Worm (Caenorhabditis elegans): ENCODE results near the gene T16G1.5.

Gene T16G1.5

ce11 chrV:12901301-12901700 is 38.1 kb downstream of the T16G1.5 start:
- TF ChIP-seq lin-35 (GFP tag; optimal IDR thresholded peaks at IDR 0.05) (no peak), fkh-10 (GFP tag; optimal IDR thresholded peaks at IDR 0.05) (peak; percentile 60), hlh-17 (GFP tag; optimal IDR thresholded peaks at IDR 0.05; ENCODE audit: borderline replicate concordance) (no peak), lin-14 (GFP tag; optimal IDR thresholded peaks at IDR 0.05) (peak; percentile 66), hlh-4 (tag; optimal IDR thresholded peaks at IDR 0.05) (no peak), nhr-85 (tag) (no peak), Y116A8C.19 (tag; optimal IDR thresholded peaks at IDR 0.05; ENCODE audit: borderline replicate concordance) (no peak), blmp-1 (tag; optimal IDR thresholded peaks at IDR 0.05) (peak; percentile 64), swsn-7 (tag; optimal IDR thresholded peaks at IDR 0.05) (no peak), fkh-8 (tag; optimal IDR thresholded peaks at IDR 0.05) (no peak), nhr-77 (tag; optimal IDR thresholded peaks at IDR 0.05) (no peak), snpc-4 (tag; optimal IDR thresholded peaks at IDR 0.05) (no peak), mab-9 (GFP tag; IDR thresholded peaks at IDR 0.05) (0 out of 2 replicates have a peak, but pooled peaks have one; percentile 19), nhr-11 (tag; optimal IDR thresholded peaks at IDR 0.05) (no peak)

- no peak for TF ChIP-seq rnt-1 (tag; optimal IDR thresholded peaks at IDR 0.05)
- no peak for TF ChIP-seq fkh-10 (GFP tag; optimal IDR thresholded peaks at IDR 0.05)
- TF ChIP-seq unc-130 (tag; optimal IDR thresholded peaks at IDR 0.05) = no peak
- TF ChIP-seq hpl-2 (GFP tag; optimal IDR thresholded peaks at IDR 0.05) = no peak
- no peak for TF ChIP-seq nhr-47 (tag; optimal IDR thresholded peaks at IDR 0.05)
- no peak for TF ChIP-seq nhr-77 (tag; optimal IDR thresholded peaks at IDR 0.05)
- no peak for TF ChIP-seq snu-23 (GFP tag; optimal IDR thresholded peaks at IDR 0.05)
- no peak for TF ChIP-seq aly-2 (tag; optimal IDR thresholded peaks at IDR 0.05)
- no peak for TF ChIP-seq mep-1 (tag; optimal IDR thresholded peaks at IDR 0.05)
- peak; percentile 8 for TF ChIP-seq egl-13 (tag; optimal IDR thresholded peaks at IDR 0.05)
- TF ChIP-seq fos-1 (tag; optimal IDR thresholded peaks at IDR 0.05) = no peak
- no peak for TF ChIP-seq nhr-19 (GFP tag; conservative IDR thresholded peaks at IDR 0.05)
- TF ChIP-seq unc-86 (tag; optimal IDR thresholded peaks at IDR 0.05) = no peak
- no peak for TF ChIP-seq efl-1 (optimal IDR thresholded peaks at IDR 0.05)
- TF ChIP-seq efl-1 (GFP tag; optimal IDR thresholded peaks at IDR 0.05 in 1 of 2) = peak in 1 of 2 experiments; percentile 60
- TF ChIP-seq pax-3 (tag; optimal IDR thresholded peaks at IDR 0.05) = peak; percentile 32
- TF ChIP-seq lsy-2 (tag; optimal IDR thresholded peaks at IDR 0.05) = no peak
- TF ChIP-seq efl-3 (GFP tag; optimal IDR thresholded peaks at IDR 0.05) = no peak
- peak; percentile 41 for TF ChIP-seq lin-14 (GFP tag; optimal IDR thresholded peaks at IDR 0.05)
- peak in 1 of 3 experiments; percentile 12 for TF ChIP-seq ceh-82 (tag; optimal IDR thresholded peaks at IDR 0.05)
- peak; percentile 13 for TF ChIP-seq ceh-63 (GFP tag; optimal IDR thresholded peaks at IDR 0.05)
- TF ChIP-seq sptf-1 (tag; optimal IDR thresholded peaks at IDR 0.05) = no peak
- no peak for TF ChIP-seq pqm-1 (tag; optimal IDR thresholded peaks at IDR 0.05)
- TF ChIP-seq dsc-1 (tag; optimal IDR thresholded peaks at IDR 0.05) = peak; percentile 33
- TF ChIP-seq irx-1 (tag; optimal IDR thresholded peaks at IDR 0.05) = no peak
Observed at ce11 chrV:12898583-12899232, 40.6 kb downstream of the T16G1.5 start.

ce11 chrV:12897338-12897737 is 42.0 kb downstream of the T16G1.5 start:
- TF ChIP-seq nhr-71 (tag; optimal IDR thresholded peaks at IDR 0.05) = no peak
- no peak for TF ChIP-seq sup-37 (GFP tag; optimal IDR thresholded peaks at IDR 0.05)
- TF ChIP-seq nhr-85 (tag) = no peak
- TF ChIP-seq fkh-8 (tag; optimal IDR thresholded peaks at IDR 0.05) = no peak
- no peak for TF ChIP-seq F16B12.6 (tag; optimal IDR thresholded peaks at IDR 0.05)
